Worm (Caenorhabditis elegans) whole organism, late embryonic: ENCODE results near the gene dhhc-10.

Source experiments
- C08G9.2 ChIP-seq: sonication (generic microtip); optimal IDR thresholded peaks from 2 replicates; lab custom pipeline; 2016; ENCODE audit warnings: mild to moderate bottlenecking, missing genetic modification characterization, moderate library complexity, missing compliant biosample characterization
- F13H6.1 ChIP-seq: sonication (generic microtip); optimal IDR thresholded peaks from 2 replicates; lab custom pipeline; 2016; ENCODE audit warnings: missing genetic modification characterization, missing compliant biosample characterization
- K02D7.2 ChIP-seq: sonication (generic microtip); optimal IDR thresholded peaks from 2 replicates; lab custom pipeline; 2017; ENCODE audit warnings: mild to moderate bottlenecking, missing genetic modification characterization, missing compliant biosample characterization
- K09A11.1 ChIP-seq: sonication (generic microtip); optimal IDR thresholded peaks from 2 replicates; lab custom pipeline; 2017; ENCODE audit warnings: antibody characterized with exemption, mild to moderate bottlenecking, missing genetic modification characterization, missing compliant biosample characterization; ENCODE audit not compliant: insufficient read depth
- T23F11.4 ChIP-seq: fragments of 200-800 bp; sonication (Bioruptor generic); optimal IDR thresholded peaks from 2 replicates; lab custom pipeline; 2018; ENCODE audit warnings: mild to moderate bottlenecking, missing genetic modification characterization, missing compliant biosample characterization
- Y22D7AL.16 ChIP-seq: sonication (generic microtip); optimal IDR thresholded peaks from 2 replicates; lab custom pipeline; 2016; ENCODE audit warnings: missing genetic modification characterization, missing compliant biosample characterization
- ceh-14 ChIP-seq: sonication (generic microtip); optimal IDR thresholded peaks from 2 replicates; lab custom pipeline; 2016; ENCODE audit warnings: missing genotype, missing genetic modification characterization, missing compliant biosample characterization
- ceh-18 ChIP-seq: sonication (generic microtip); optimal IDR thresholded peaks from 2 replicates; lab custom pipeline; 2016; ENCODE audit warnings: missing genetic modification characterization, missing compliant biosample characterization
- ceh-2 ChIP-seq: sonication (generic microtip); optimal IDR thresholded peaks from 2 replicates; lab custom pipeline; 2016; ENCODE audit warnings: missing genotype, missing genetic modification characterization, missing compliant biosample characterization
- ceh-22 ChIP-seq: sonication (generic microtip); optimal IDR thresholded peaks from 2 replicates; lab custom pipeline; 2017; ENCODE audit warnings: missing biosample characterization, missing genetic modification characterization
- ceh-30 ChIP-seq: fragments of 150-350 bp; optimal IDR thresholded peaks from 2 replicates; lab custom pipeline; 2014; ENCODE audit warnings: missing biosample characterization, missing genetic modification characterization
- ceh-31 ChIP-seq: sonication (generic microtip); optimal IDR thresholded peaks from 2 replicates; lab custom pipeline; 2016; ENCODE audit warnings: missing genetic modification characterization, missing compliant biosample characterization
- ceh-34 ChIP-seq: sonication (generic microtip); optimal IDR thresholded peaks from 2 replicates; lab custom pipeline; 2016; ENCODE audit warnings: mild to moderate bottlenecking, missing genetic modification characterization, missing compliant biosample characterization
- ceh-48 ChIP-seq: sonication (generic microtip); optimal IDR thresholded peaks from 2 replicates; lab custom pipeline; 2016; ENCODE audit warnings: missing genetic modification characterization, inconsistent platforms, missing compliant biosample characterization
- dmd-4 ChIP-seq: sonication (generic microtip); optimal IDR thresholded peaks from 2 replicates; lab custom pipeline; 2016; ENCODE audit warnings: borderline replicate concordance, missing genetic modification characterization, missing compliant biosample characterization
- elt-2 ChIP-seq: sonication (generic microtip); optimal IDR thresholded peaks from 2 replicates; lab custom pipeline; 2016; ENCODE audit warnings: missing genetic modification reagents, missing genetic modification characterization, missing compliant biosample characterization
- ets-4 ChIP-seq: sonication (generic microtip); optimal IDR thresholded peaks from 2 replicates; lab custom pipeline; 2016; ENCODE audit warnings: missing genetic modification characterization, missing compliant biosample characterization
- gmeb-2 ChIP-seq: sonication (generic microtip); optimal IDR thresholded peaks from 2 replicates; lab custom pipeline; 2016; ENCODE audit warnings: missing genetic modification characterization, inconsistent platforms, missing compliant biosample characterization
- hlh-15 ChIP-seq: sonication (generic microtip); optimal IDR thresholded peaks from 2 replicates; lab custom pipeline; 2016; ENCODE audit warnings: missing genetic modification characterization, missing compliant biosample characterization
- lin-11 ChIP-seq: fragments of 200-800 bp; sonication (Bioruptor generic); optimal IDR thresholded peaks from 2 replicates; lab custom pipeline; 2018; ENCODE audit warnings: mild to moderate bottlenecking, missing genetic modification characterization, missing compliant biosample characterization
- mec-3 ChIP-seq: sonication (generic microtip); optimal IDR thresholded peaks from 2 replicates; lab custom pipeline; 2016; ENCODE audit warnings: borderline replicate concordance, missing genetic modification characterization, missing compliant biosample characterization
- nfya-1 ChIP-seq: sonication (generic microtip); optimal IDR thresholded peaks from 2 replicates; lab custom pipeline; 2017; ENCODE audit warnings: missing genetic modification characterization, mild to moderate bottlenecking, missing compliant biosample characterization, antibody characterized with exemption, moderate library complexity
- nhr-232 ChIP-seq: sonication (generic microtip); optimal IDR thresholded peaks from 2 replicates; lab custom pipeline; 2016; ENCODE audit warnings: missing genetic modification characterization, missing compliant biosample characterization
- npax-4 ChIP-seq: sonication (generic microtip); optimal IDR thresholded peaks from 2 replicates; lab custom pipeline; 2016; ENCODE audit warnings: missing genetic modification characterization, missing compliant biosample characterization
- pag-3 ChIP-seq: sonication (generic microtip); optimal IDR thresholded peaks from 2 replicates; lab custom pipeline; 2016; ENCODE audit warnings: missing compliant biosample characterization, missing genetic modification characterization, borderline replicate concordance
- pat-9 ChIP-seq: fragments of 200-800 bp; sonication (Bioruptor generic); optimal IDR thresholded peaks from 2 replicates; lab custom pipeline; 2018; ENCODE audit warnings: mild to moderate bottlenecking, missing genetic modification characterization, moderate library complexity, missing compliant biosample characterization
- pha-2 ChIP-seq: sonication (generic microtip); optimal IDR thresholded peaks from 2 replicates; lab custom pipeline; 2017; ENCODE audit warnings: mild to moderate bottlenecking, missing genetic modification characterization, missing compliant biosample characterization
- pha-4 ChIP-seq: fragments of 150-350 bp; optimal IDR thresholded peaks from 2 replicates; lab custom pipeline; 2018; ENCODE audit warnings: missing biosample characterization, missing genetic modification reagents, missing genetic modification characterization
- pqm-1 ChIP-seq: sonication (generic microtip); optimal IDR thresholded peaks from 2 replicates; lab custom pipeline; 2016; ENCODE audit warnings: missing genetic modification characterization, missing compliant biosample characterization
- pros-1 ChIP-seq: fragments of 150-350 bp; optimal IDR thresholded peaks from 2 replicates; lab custom pipeline; 2014; ENCODE audit warnings: missing biosample characterization, missing genetic modification reagents, missing genetic modification characterization
- ref-2 ChIP-seq: sonication (generic microtip); optimal IDR thresholded peaks from 2 replicates; lab custom pipeline; 2016; ENCODE audit warnings: missing genetic modification characterization, missing compliant biosample characterization
- sox-2 ChIP-seq: fragments of 200-800 bp; sonication (Bioruptor generic); IDR thresholded peaks from 2 replicates; pipeline ENCODE4 v1.3.6; 2022; ENCODE audit warnings: missing genetic modification reagents, missing genetic modification characterization, missing compliant biosample characterization
- tbx-2 ChIP-seq: sonication (generic microtip); optimal IDR thresholded peaks from 2 replicates; lab custom pipeline; 2016; ENCODE audit warnings: missing genetic modification characterization, missing compliant biosample characterization
- unc-86 ChIP-seq: sonication (generic microtip); optimal IDR thresholded peaks from 2 replicates; lab custom pipeline; 2016; ENCODE audit warnings: missing genetic modification characterization, missing compliant biosample characterization
- ztf-16 ChIP-seq: sonication (generic microtip); optimal IDR thresholded peaks from 2 replicates; lab custom pipeline; 2017; ENCODE audit warnings: missing genetic modification characterization, missing compliant biosample characterization

The dhhc-10 gene

ce11 chrX:4658303-4658702 is 48.7 kb upstream of the dhhc-10 start:
- TF ChIP-seq nfya-1 (tag; lab: Kevin White, UChicago) (no peak), ceh-22 (no peak), ceh-18 (tag; lab: Kevin White, UChicago) (no peak), ceh-34 (tag; lab: Kevin White, UChicago) (no peak), npax-4 (tag; lab: Kevin White, UChicago) (no peak)

- TF ChIP-seq nhr-232 (no peak), ztf-16 (tag; lab: Kevin White, UChicago) (no peak), sox-2 (GFP tag; lab: Robert Waterston, UW) (no peak), pqm-1 (tag; lab: Kevin White, UChicago) (no peak), gmeb-2 (tag; lab: Kevin White, UChicago) (no peak), hlh-15 (tag; lab: Kevin White, UChicago) (no peak), T23F11.4 (GFP tag; lab: Kevin White, UChicago) (no peak), ceh-30 (tag; lab: Kevin White, UChicago) (no peak)
These were observed 48.3 kb upstream of the dhhc-10 start for ce11 chrX:4658706-4659105.

ce11 chrX:4660268-4660880 is 46.6 kb upstream of the dhhc-10 start, which contains the start of gene nhr-45:
nhr-45 (minus strand) TSS chrX:4660318.
- no peak for TF ChIP-seq ceh-18 (tag; lab: Kevin White, UChicago)
- no peak for TF ChIP-seq ceh-2 (tag; lab: Kevin White, UChicago)
- TF ChIP-seq ets-4 (tag; lab: Kevin White, UChicago), result no peak
- TF ChIP-seq K09A11.1 (tag; lab: Kevin White, UChicago), result no peak
- TF ChIP-seq dmd-4 (tag; lab: Kevin White, UChicago), result no peak
- TF ChIP-seq ceh-48 (tag; lab: Kevin White, UChicago), result no peak
- no peak for TF ChIP-seq ceh-34 (tag; lab: Kevin White, UChicago)
- TF ChIP-seq lin-11, result no peak
- no peak for TF ChIP-seq ceh-22
- TF ChIP-seq Y22D7AL.16, result no peak
- no peak for TF ChIP-seq pha-4 (tag; lab: Kevin White, UChicago)

- TF ChIP-seq unc-86, result no peak
- TF ChIP-seq elt-2, result peak; percentile 41
- TF ChIP-seq pat-9 (tag; lab: Kevin White, UChicago), result no peak
- no peak for TF ChIP-seq F13H6.1
- TF ChIP-seq lin-11, result no peak
- TF ChIP-seq ceh-18 (tag; lab: Kevin White, UChicago), result peak; percentile 44
- no peak for TF ChIP-seq K02D7.2
- TF ChIP-seq pros-1 (tag; lab: Kevin White, UChicago), result peak; percentile 21
- no peak for TF ChIP-seq pag-3 (tag; lab: Kevin White, UChicago)
- peak; percentile 19 for TF ChIP-seq ref-2 (tag; lab: Kevin White, UChicago)
- no peak for TF ChIP-seq mec-3 (tag; lab: Kevin White, UChicago)
- TF ChIP-seq nfya-1 (tag; lab: Kevin White, UChicago), result peak; percentile 21
- TF ChIP-seq ceh-34 (tag; lab: Kevin White, UChicago), result peak; percentile 12
- no peak for TF ChIP-seq ceh-14 (tag; lab: Kevin White, UChicago)
- no peak for TF ChIP-seq C08G9.2 (tag; lab: Kevin White, UChicago)
- peak; percentile 8 for TF ChIP-seq pha-2 (tag; lab: Kevin White, UChicago)
- no peak for TF ChIP-seq tbx-2 (tag; lab: Kevin White, UChicago)
- TF ChIP-seq ceh-31, result peak; percentile 38
- TF ChIP-seq sox-2 (GFP tag; lab: Robert Waterston, UW), result no peak
These were observed 44.6 kb upstream of the dhhc-10 start for ce11 chrX:4662293-4662825.
